Worm (Caenorhabditis elegans): ENCODE results near the gene E03H12.5.
"Not testable (repeated sequence)": the region's sequence is repeated elsewhere in the genome, so short reads cannot be mapped to it uniquely, and the experiment has no call there.

E03H12.5 gene

DNA sequence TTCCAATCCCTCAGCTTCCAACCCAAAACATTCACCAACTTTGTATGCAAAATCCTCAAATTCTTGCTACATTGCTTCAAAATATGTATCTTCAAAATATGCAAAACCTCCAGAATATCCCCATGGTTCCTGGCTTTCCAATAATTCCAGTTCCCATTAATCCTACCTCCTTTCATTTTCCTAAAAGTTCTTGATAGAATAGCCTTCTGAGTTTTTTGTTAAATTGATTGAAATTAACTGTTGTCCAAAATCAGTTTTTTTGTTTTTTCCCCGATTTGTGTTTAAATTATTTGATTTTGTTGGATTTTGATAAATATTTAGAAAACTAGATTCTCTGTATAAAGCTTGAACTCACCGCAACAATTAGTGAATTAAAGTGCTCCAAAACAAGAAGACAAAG is 28.1 kb downstream of the E03H12.5 start:
- no peak for TF ChIP-seq zag-1 (tag; optimal IDR thresholded peaks at IDR 0.05)
- no peak for TF ChIP-seq dpl-1 (GFP tag; optimal IDR thresholded peaks at IDR 0.05)
- no peak for TF ChIP-seq ama-1 (optimal IDR thresholded peaks at IDR 0.05)
- TF ChIP-seq aha-1 (tag; optimal IDR thresholded peaks at IDR 0.05) = no peak
- no peak for TF ChIP-seq elt-2 (tag; optimal IDR thresholded peaks at IDR 0.05)
- no peak for TF ChIP-seq nhr-20 (tag; optimal IDR thresholded peaks at IDR 0.05)
- no peak for TF ChIP-seq pax-3 (tag; optimal IDR thresholded peaks at IDR 0.05)
- no peak for TF ChIP-seq ceh-82 (tag; optimal IDR thresholded peaks at IDR 0.05)
- TF ChIP-seq ceh-63 (GFP tag; optimal IDR thresholded peaks at IDR 0.05) = no peak
- TF ChIP-seq C04F5.9 (tag; optimal IDR thresholded peaks at IDR 0.05) = no peak
- TF ChIP-seq zip-4 (GFP tag; optimal IDR thresholded peaks at IDR 0.05) = no peak
- TF ChIP-seq skn-1 (tag; optimal IDR thresholded peaks at IDR 0.05) = no peak
- no peak for TF ChIP-seq C16A3.4 (tag; optimal IDR thresholded peaks at IDR 0.05)
- TF ChIP-seq nhr-28 (tag; optimal IDR thresholded peaks at IDR 0.05) = no peak
- TF ChIP-seq sup-37 (GFP tag; optimal IDR thresholded peaks at IDR 0.05) = no peak
- TF ChIP-seq ceh-90 (tag; optimal IDR thresholded peaks at IDR 0.05) = no peak
- no peak for TF ChIP-seq mdl-1 (tag; optimal IDR thresholded peaks at IDR 0.05)

DNA sequence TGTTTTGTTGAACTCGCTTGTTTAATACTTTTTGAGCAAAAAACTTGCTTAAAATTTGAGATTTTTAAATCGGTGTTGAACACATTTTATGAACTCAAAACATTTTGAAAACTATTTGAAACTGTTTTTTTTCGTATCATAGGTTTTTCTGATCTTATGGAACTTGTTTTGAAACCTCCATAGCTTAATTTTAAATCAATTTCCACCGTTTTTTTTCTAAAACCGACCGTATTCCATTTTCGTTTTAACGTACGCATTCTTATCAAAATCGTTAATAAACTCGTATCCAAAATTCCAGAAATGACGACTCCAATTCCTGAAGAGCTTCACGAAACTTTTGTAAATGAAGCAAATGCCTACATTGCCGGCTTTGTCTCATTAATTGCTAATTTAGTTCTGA is 31.4 kb downstream of the E03H12.5 start, which contains the start of gene srm-2:
TSS of gene srm-2 (plus strand) at position 301 of the 400 bp plus-strand sequence.
- no peak for TF ChIP-seq pqm-1 (tag; optimal IDR thresholded peaks at IDR 0.05)
- no peak for TF ChIP-seq isw-1 (GFP tag; IDR thresholded peaks at IDR 0.05)
- no peak for TF ChIP-seq xbp-1 (tag; optimal IDR thresholded peaks at IDR 0.05)
- no peak for TF ChIP-seq snu-23 (GFP tag; optimal IDR thresholded peaks at IDR 0.05)
- TF ChIP-seq fkh-4 (tag; optimal IDR thresholded peaks at IDR 0.05; ENCODE audit: borderline replicate concordance) = no peak
- no peak for TF ChIP-seq egl-13 (tag; optimal IDR thresholded peaks at IDR 0.05)
- TF ChIP-seq unc-30 (tag; optimal IDR thresholded peaks at IDR 0.05) = no peak
- TF ChIP-seq hpl-2 (GFP tag; optimal IDR thresholded peaks at IDR 0.05) = no peak
- TF ChIP-seq fkh-10 (GFP tag; optimal IDR thresholded peaks at IDR 0.05) = no peak
- TF ChIP-seq lin-14 (GFP tag; optimal IDR thresholded peaks at IDR 0.05) = no peak
- no peak for TF ChIP-seq nhr-20 (tag; optimal IDR thresholded peaks at IDR 0.05)
- TF ChIP-seq elt-2 (tag; optimal IDR thresholded peaks at IDR 0.05) = no peak
- TF ChIP-seq skn-1 (tag; optimal IDR thresholded peaks at IDR 0.05) = no peak
- TF ChIP-seq dpl-1 (GFP tag; optimal IDR thresholded peaks at IDR 0.05) = no peak
- no peak for TF ChIP-seq aly-2 (tag; optimal IDR thresholded peaks at IDR 0.05)
- no peak for TF ChIP-seq nhr-28 (tag; optimal IDR thresholded peaks at IDR 0.05)
- no peak for TF ChIP-seq zip-4 (GFP tag; optimal IDR thresholded peaks at IDR 0.05)
- no peak for TF ChIP-seq efl-3 (GFP tag; optimal IDR thresholded peaks at IDR 0.05)
- no peak for TF ChIP-seq mab-9 (GFP tag; IDR thresholded peaks at IDR 0.05)

DNA sequence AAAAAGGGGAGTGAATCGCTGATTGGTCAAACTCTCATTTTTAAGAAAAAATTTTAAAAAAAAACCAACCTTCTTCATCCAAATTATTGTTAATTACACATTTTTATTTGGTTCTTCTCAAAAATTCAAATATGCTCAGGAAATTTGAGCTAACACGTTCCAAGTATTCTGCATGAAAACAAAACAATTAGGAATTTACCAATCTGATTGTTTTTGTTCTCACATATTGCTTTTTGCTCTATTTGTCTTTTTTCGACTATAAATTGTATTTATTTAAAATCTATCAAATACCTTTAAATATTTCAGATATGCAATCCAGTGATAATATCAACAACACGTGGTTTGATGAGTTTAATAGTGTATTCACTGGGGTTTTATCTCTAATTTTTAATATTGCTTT is 35.2 kb downstream of the E03H12.5 start, which contains the start of gene srm-1:
TSS of gene srm-1 (plus strand) at position 301 of the 400 bp plus-strand sequence.
- TF ChIP-seq alr-1 (tag; optimal IDR thresholded peaks at IDR 0.05; ENCODE audit: borderline replicate concordance) (no peak), mab-9 (GFP tag; IDR thresholded peaks at IDR 0.05) (no peak), nhr-19 (GFP tag; conservative IDR thresholded peaks at IDR 0.05) (no peak), C16A3.4 (tag; optimal IDR thresholded peaks at IDR 0.05) (no peak), ceh-82 (tag; optimal IDR thresholded peaks at IDR 0.05) (no peak), blmp-1 (tag; optimal IDR thresholded peaks at IDR 0.05) (no peak), ces-1 (GFP tag; optimal IDR thresholded peaks at IDR 0.05) (no peak), nhr-84 (tag; optimal IDR thresholded peaks at IDR 0.05) (no peak), fkh-8 (tag; optimal IDR thresholded peaks at IDR 0.05) (no peak), unc-86 (tag; optimal IDR thresholded peaks at IDR 0.05) (no peak), nhr-77 (tag; optimal IDR thresholded peaks at IDR 0.05) (no peak)

DNA sequence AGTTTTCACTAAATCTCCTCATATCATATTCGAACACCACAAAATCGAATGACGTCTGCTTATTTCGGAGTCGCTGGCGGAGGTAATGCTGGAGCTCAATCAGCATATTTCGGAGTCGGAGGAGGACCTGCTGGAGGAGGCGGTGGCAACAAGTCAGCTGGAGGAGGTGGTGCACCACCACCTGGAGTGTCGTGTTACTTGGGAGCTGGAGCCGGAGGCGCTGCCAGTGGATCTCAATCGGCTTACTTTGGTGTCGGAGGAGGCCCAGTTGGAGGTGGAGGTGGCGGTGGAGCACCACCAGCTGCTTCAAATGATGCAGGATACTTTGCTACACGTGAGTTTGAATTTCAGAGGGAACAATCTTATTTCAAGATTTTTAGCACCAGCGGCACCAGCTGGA is 39.4 kb downstream of the E03H12.5 start, which contains the start of gene ssq-4:
TSS of gene ssq-4 (plus strand) at position 19 of the 400 bp plus-strand sequence.
- TF ChIP-seq nhr-20 (tag; optimal IDR thresholded peaks at IDR 0.05); ceh-8 (GFP tag; optimal IDR thresholded peaks at IDR 0.05); mab-9 (GFP tag; IDR thresholded peaks at IDR 0.05): not testable (repeated sequence)

Measured in whole organism, L1 larva.